Worm (Caenorhabditis elegans): ENCODE results near the gene pxn-2.

DNA sequence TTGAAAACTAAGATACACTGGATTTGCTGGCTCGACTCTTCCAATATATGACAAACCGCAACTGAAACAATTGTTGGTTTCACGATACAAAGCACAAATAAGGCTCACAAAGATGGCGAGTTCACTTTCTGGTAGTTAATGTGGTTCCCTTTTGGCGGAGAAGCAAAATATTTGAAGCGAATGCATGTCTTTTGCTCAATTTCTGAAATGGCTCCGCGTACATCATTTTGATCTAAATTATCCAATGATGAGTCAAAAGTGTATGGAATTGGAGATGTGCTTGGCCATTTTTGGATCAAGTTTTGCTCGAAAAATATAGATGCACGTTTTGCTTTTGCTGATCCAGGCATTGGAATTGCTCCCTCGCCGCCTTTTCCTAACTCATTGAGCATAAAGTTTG is 17.4 kb downstream of the pxn-2 start:
- TF ChIP-seq him-1 (tag; optimal IDR thresholded peaks at IDR 0.05) = no peak
- no peak for TF ChIP-seq W03F9.2 (tag; optimal IDR thresholded peaks at IDR 0.05)

Data from whole organism, L4/young adult.